Fruit fly (Drosophila melanogaster): ENCODE measurements around the gene Slmap.

Slmap gene

DNA sequence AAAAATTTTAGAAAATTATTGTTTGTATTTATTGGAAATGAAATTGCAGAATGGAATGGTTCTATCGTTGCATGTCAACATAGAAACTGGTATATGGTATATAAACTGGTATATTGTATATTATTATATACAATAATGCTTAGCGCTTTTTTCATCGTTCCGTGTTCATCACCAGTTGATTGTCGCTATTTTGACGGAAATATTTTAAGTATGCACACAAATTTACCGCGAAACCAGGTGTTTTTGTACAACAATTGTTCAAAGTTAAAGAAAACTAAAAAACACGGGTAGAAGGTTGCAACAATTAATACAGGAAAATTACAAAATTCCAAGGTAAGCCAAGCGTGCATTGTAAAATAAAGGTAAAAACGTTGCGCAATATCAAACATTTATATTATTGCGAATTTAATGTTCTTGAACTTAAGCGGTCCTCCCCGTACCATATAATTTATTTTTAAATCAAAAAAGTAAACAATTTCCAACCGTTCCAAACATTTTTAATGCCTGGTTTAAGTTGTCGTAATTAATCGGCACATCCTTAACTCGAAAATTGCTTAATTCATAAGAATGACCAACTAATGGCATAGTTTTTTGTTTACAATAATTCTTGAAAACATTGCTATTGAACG is at the start of gene Slmap:
Gene Slmap, plus strand, starts transcription at position 153 of the 629 bp plus-strand sequence.
- no peak for TF ChIP-seq CTCF (optimal IDR thresholded peaks at IDR 0.05)
- no peak for TF ChIP-seq CG8478 (optimal IDR thresholded peaks at IDR 0.05)

- no peak for TF ChIP-seq CG8478 (optimal IDR thresholded peaks at IDR 0.05)
- TF ChIP-seq CTCF (optimal IDR thresholded peaks at IDR 0.05) = peak in 1 of 2 experiments; percentile 15
Observed at dm6 chr2L:22536488-22537041, 42.3 kb upstream of the Slmap start, which contains the start of gene RpL5. RpL5 (minus strand) TSS chr2L:22536884.

- TF ChIP-seq CTCF (optimal IDR thresholded peaks at IDR 0.05) = no peak
- TF ChIP-seq CG8478 (optimal IDR thresholded peaks at IDR 0.05) = no peak
Observed at dm6 chr2L:22537368-22537767, 41.5 kb upstream of the Slmap start, which contains the start of gene CG17490. CG17490 (plus strand) TSS chr2L:22537668.

DNA sequence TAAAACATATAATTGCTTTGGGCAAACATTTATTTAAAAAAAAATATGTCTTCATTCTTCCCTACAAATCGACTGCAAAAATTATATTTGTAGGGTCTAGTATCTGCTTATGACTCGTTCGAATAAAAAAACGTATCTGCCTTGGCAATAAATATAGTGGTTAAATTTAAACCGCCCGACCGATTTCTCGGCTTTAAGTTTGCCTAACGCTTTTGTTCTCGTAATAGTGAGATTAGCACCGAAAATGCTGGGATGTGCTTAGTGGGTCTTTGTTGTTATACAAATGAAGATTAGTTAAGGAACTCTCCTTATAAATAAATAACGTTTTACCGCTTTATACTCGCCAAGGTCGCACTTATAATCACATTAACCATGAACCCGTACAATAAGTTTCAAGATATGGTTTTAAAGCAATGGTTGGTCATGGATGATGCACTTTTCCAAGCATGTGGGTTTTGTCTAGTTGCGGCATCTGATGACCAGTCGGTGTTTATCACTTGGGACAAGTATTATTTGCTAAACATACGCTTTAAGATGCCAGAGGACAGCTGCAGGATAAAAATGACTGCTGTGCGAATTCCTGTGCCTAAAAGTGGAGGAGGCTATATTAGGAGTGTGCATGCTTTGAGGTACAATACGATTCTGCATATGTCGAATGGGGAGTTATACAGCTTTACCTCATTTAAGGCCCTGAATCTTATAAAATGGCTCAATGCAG is 40.8 kb upstream of the Slmap start:
- TF ChIP-seq CTCF (optimal IDR thresholded peaks at IDR 0.05) = no peak
- no peak for TF ChIP-seq CG8478 (optimal IDR thresholded peaks at IDR 0.05)

dm6 chr2L:22550040-22550439 is 28.8 kb upstream of the Slmap start, which contains the start of gene CG17493:
CG17493 (plus strand) TSS chr2L:22550064.
- TF ChIP-seq CG8478 (optimal IDR thresholded peaks at IDR 0.05) (no peak), CTCF (optimal IDR thresholded peaks at IDR 0.05) (no peak)

DNA sequence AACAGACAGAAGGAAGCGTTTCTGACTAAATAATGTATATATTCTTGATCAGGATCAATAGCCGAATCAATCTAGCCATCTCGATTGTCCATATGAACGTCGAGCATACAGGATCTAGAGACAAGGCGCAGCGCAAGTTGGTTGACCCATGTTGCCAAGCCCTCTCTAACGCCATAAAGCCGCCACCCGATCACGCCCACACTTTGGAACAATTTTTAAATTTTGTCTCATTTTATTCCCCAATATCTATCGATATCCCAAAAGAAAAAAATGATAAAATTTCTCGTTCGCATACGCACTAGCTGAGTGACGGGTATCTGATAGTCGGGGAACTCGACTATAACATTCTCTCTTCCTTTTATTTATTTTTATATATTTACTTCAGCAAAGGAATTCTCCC is 12.7 kb upstream of the Slmap start:
- TF ChIP-seq CG8478 (optimal IDR thresholded peaks at IDR 0.05) (no peak), CTCF (optimal IDR thresholded peaks at IDR 0.05) (no peak)

- no peak for TF ChIP-seq CG8478 (optimal IDR thresholded peaks at IDR 0.05)
- TF ChIP-seq CTCF (optimal IDR thresholded peaks at IDR 0.05) = no peak
Observed at dm6 chr2L:22567426-22567825, 11.4 kb upstream of the Slmap start.

DNA sequence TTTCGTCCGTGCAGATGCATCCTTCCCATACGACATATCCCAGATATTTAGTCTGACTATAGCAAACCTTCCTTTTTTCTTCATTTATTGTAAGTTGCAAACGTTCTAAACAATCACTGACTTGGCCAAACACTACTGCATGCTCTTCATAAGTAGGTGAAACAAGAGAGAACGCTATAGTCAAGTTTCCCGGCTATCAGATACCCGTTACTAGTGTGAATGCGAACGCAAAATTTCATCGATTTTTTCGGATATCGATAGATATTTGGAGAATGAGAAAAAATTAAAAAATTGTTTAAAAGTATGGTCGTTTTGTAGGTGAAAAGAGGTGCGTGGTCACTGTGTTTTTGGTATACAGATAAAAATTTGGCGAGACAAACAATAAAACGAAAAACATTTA is 9.3 kb upstream of the Slmap start:
- TF ChIP-seq CG8478 (optimal IDR thresholded peaks at IDR 0.05) = no peak
- no peak for TF ChIP-seq CTCF (optimal IDR thresholded peaks at IDR 0.05)

DNA sequence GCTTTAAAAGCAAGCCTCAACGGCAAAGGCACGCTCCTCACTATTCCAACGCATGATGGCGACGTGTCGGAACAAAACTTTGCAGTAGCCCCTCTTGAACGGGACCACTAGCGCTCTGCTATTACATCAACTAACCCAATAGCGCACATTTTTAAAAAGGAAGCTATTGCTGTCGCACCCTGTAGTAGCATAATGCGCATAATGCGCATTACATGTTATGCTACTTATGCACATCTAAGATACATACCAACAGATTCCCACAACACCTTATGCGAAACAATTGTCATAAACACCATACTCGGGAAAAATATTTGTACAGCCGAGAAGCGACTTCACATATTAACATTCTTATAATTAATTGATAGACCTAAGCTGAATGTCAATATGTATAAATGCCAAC is 8.8 kb upstream of the Slmap start:
- no peak for TF ChIP-seq CG8478 (optimal IDR thresholded peaks at IDR 0.05)
- TF ChIP-seq CTCF (optimal IDR thresholded peaks at IDR 0.05) = no peak

- TF ChIP-seq CG8478 (optimal IDR thresholded peaks at IDR 0.05) = no peak
- no peak for TF ChIP-seq CTCF (optimal IDR thresholded peaks at IDR 0.05)
Observed at dm6 chr2L:22574314-22574713, 4.6 kb upstream of the Slmap start.

DNA sequence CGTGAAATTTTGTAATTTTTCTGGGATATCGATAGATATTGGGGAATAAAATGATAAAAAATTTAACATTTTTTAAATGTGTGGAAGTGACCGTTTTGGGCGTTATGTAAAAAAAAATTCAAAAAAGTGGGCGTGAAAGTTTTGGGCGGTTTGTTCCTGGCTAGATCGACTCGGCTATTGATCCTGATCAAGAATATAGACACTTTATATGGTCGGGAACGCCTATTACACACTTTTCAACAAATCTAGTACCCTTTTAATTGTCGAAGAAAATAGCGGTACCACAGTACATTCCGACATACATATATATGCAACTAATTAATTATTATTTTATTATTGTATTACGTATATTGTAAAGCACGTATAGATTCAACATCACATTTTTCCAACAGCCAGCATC is 3.5 kb upstream of the Slmap start:
- no peak for TF ChIP-seq CTCF (optimal IDR thresholded peaks at IDR 0.05)

dm6 chr2L:22577875-22578274 is 997 bp upstream of the Slmap start:
- no peak for TF ChIP-seq CTCF (optimal IDR thresholded peaks at IDR 0.05)
- TF ChIP-seq CG8478 (optimal IDR thresholded peaks at IDR 0.05) = no peak
